Fruit fly (Drosophila melanogaster): ENCODE results near the gene CG18170.

The CG18170 gene

dm6 chr3L:1639185-1639812 is 36.5 kb downstream of the CG18170 start, which contains the start of the genes Mettl2 and Bgb (continued):
- TF ChIP-seq ac (GFP tag; optimal IDR thresholded peaks at IDR 0.05) (no peak), CG17361 (GFP tag; IDR thresholded peaks at IDR 0.05) (peak; percentile 91), CG15479 (GFP tag; optimal IDR thresholded peaks at IDR 0.05) (no peak), ewg (GFP tag; optimal IDR thresholded peaks at IDR 0.05) (peak; percentile 29), vfl (GFP tag; optimal IDR thresholded peaks at IDR 0.05) (peak; percentile 47), Bteb2 (GFP tag; optimal IDR thresholded peaks at IDR 0.05) (peak; percentile 56), Sry-β (GFP tag; optimal IDR thresholded peaks at IDR 0.05) (peak; percentile 30), CG12769 (tag; optimal IDR thresholded peaks at IDR 0.05) (no peak), pan (optimal IDR thresholded peaks at IDR 0.05) (no peak), pan (GFP tag; optimal IDR thresholded peaks at IDR 0.05 in 1 of 2, IDR thresholded peaks at IDR 0.05 in 1 of 2) (peak in 1 of 2 experiments; percentile 79), CG14710 (tag; optimal IDR thresholded peaks at IDR 0.05) (peak; percentile 89), lab (GFP tag; optimal IDR thresholded peaks at IDR 0.05) (peak; percentile 78)

dm6 chr3L:1644920-1645567 is 42.3 kb downstream of the CG18170 start, which contains the start of the genes alphaCOP and CG13919:
Gene alphaCOP (minus strand): TSS chr3L:1645199.
Gene CG13919 (plus strand): TSS chr3L:1645467.
- TF ChIP-seq Dref (GFP tag; IDR thresholded peaks at IDR 0.05) (peak; percentile 40; the same call in 1 of the 2 replicates), CG8089 (GFP tag; optimal IDR thresholded peaks at IDR 0.05) (peak; percentile 80), CG12236 (GFP tag; optimal IDR thresholded peaks at IDR 0.05) (peak; percentile 85), kni (GFP tag; optimal IDR thresholded peaks at IDR 0.05) (peak; percentile 67), en (GFP tag; optimal IDR thresholded peaks at IDR 0.05) (peak; percentile 65), pho (GFP tag; optimal IDR thresholded peaks at IDR 0.05) (peak; percentile 93), pfk (GFP tag; optimal IDR thresholded peaks at IDR 0.05) (peak; percentile 32), row (GFP tag; IDR thresholded peaks at IDR 0.05) (peak; percentile 99), crol (GFP tag; IDR thresholded peaks at IDR 0.05) (peak; percentile 65), Myb (GFP tag; optimal IDR thresholded peaks at IDR 0.05) (peak; percentile 66), Pdp1 (GFP tag; optimal IDR thresholded peaks at IDR 0.05) (peak; percentile 93 to 96), CG11247 (GFP tag; IDR thresholded peaks at IDR 0.05) (peak; percentile 94), NfI (GFP tag; optimal IDR thresholded peaks at IDR 0.05) (peak; percentile 96), CG5245 (GFP tag; optimal IDR thresholded peaks at IDR 0.05) (peak; percentile 91), Drgx (GFP tag; IDR thresholded peaks at IDR 0.05) (peak; percentile 96), lmd (GFP tag; IDR thresholded peaks at IDR 0.05) (peak; percentile 97), CG15011 (GFP tag; optimal IDR thresholded peaks at IDR 0.05) (no peak), CG33213 (GFP tag; optimal IDR thresholded peaks at IDR 0.05) (peak; percentile 80), dimm (GFP tag; IDR thresholded peaks at IDR 0.05) (peak; percentile 95), gcm (GFP tag; optimal IDR thresholded peaks at IDR 0.05) (peak; percentile 96), CG2199 (GFP tag; IDR thresholded peaks at IDR 0.05) (peak; percentile 69; the same call in 1 of the 3 replicates), CG4282 (GFP tag; optimal IDR thresholded peaks at IDR 0.05) (peak; percentile 56), gsb-n (tag; optimal IDR thresholded peaks at IDR 0.05) (peak; percentile 97), CG4404 (GFP tag; IDR thresholded peaks at IDR 0.05) (peak; percentile 94), fu2 (GFP tag; optimal IDR thresholded peaks at IDR 0.05) (peak; percentile 84), CG1529 (GFP tag; optimal IDR thresholded peaks at IDR 0.05) (peak; percentile 95), CG7786 (GFP tag; optimal IDR thresholded peaks at IDR 0.05) (peak; percentile 87), CG17802 (tag; optimal IDR thresholded peaks at IDR 0.05) (peak; percentile 75), CG31388 (GFP tag; optimal IDR thresholded peaks at IDR 0.05) (peak; percentile 89), HLHmδ (GFP tag; optimal IDR thresholded peaks at IDR 0.05) (no peak), CG3838 (GFP tag; optimal IDR thresholded peaks at IDR 0.05) (peak; percentile 89), Gsc (GFP tag; IDR thresholded peaks at IDR 0.05) (peak; percentile 87), CG4707 (GFP tag; optimal IDR thresholded peaks at IDR 0.05) (peak; percentile 92), CG2116 (GFP tag; optimal IDR thresholded peaks at IDR 0.05) (peak; percentile 86), CG4730 (GFP tag; IDR thresholded peaks at IDR 0.05) (peak; percentile 96), CG12744 (GFP tag; optimal IDR thresholded peaks at IDR 0.05) (peak; percentile 91), NFAT (GFP tag; IDR thresholded peaks at IDR 0.05) (peak; percentile 96)

Data from whole organism, embryonic.